Fruit fly (Drosophila melanogaster) whole organism, prepupa: Measurements from ENCODE around the gene ouib.

Experiments
- CG10631 ChIP-seq: fragments of 200-800 bp; sonication (Bioruptor generic); optimal IDR thresholded peaks from 2 replicates; lab custom pipeline; 2016; ENCODE audit warnings: missing biosample characterization, missing genetic modification characterization
- CG10669 ChIP-seq: fragments of 200-800 bp; sonication (Bioruptor generic); optimal IDR thresholded peaks from 3 replicates; lab custom pipeline; 2018; ENCODE audit warnings: missing biosample characterization, mild to moderate bottlenecking, missing genetic modification characterization, moderate library complexity
- CG11294 ChIP-seq: fragments of 200-800 bp; sonication (Bioruptor generic); IDR thresholded peaks from 2 replicates; pipeline ENCODE4 v1.3.6; 2022; ENCODE audit warnings: missing biosample characterization, missing genetic modification characterization
- CG11762 ChIP-seq: fragments of 200-800 bp; sonication (Bioruptor generic); optimal IDR thresholded peaks from 3 replicates; lab custom pipeline; 2016; ENCODE audit warnings: missing biosample characterization, missing genetic modification characterization; ENCODE audit not compliant: insufficient read depth
- CG11902 ChIP-seq: fragments of 200-800 bp; sonication (Bioruptor generic); optimal IDR thresholded peaks from 3 replicates; lab custom pipeline; 2016; ENCODE audit warnings: missing biosample characterization, missing genetic modification characterization
- CG15336 ChIP-seq: fragments of 200-800 bp; sonication (Bioruptor generic); IDR thresholded peaks from 2 replicates; pipeline ENCODE4 v1.3.6; 2022; ENCODE audit warnings: missing biosample characterization, missing genetic modification characterization
- CG1621 ChIP-seq: fragments of 200-800 bp; sonication (Bioruptor generic); optimal IDR thresholded peaks from 3 replicates; lab custom pipeline; 2018; ENCODE audit warnings: missing biosample characterization, mild to moderate bottlenecking, missing genetic modification characterization
- CG3032 ChIP-seq: fragments of 200-800 bp; optimal IDR thresholded peaks from 2 replicates; lab custom pipeline; 2019; ENCODE audit warnings: missing biosample characterization, mild to moderate bottlenecking, missing genetic modification characterization, moderate library complexity
- CG32006 ChIP-seq: fragments of 200-800 bp; sonication (Bioruptor generic); optimal IDR thresholded peaks from 3 replicates; lab custom pipeline; 2017; ENCODE audit warnings: missing biosample characterization, mild to moderate bottlenecking, missing genetic modification characterization
- CG3919 ChIP-seq: fragments of 200-800 bp; sonication (Bioruptor generic); optimal IDR thresholded peaks from 3 replicates; lab custom pipeline; 2016; ENCODE audit warnings: missing biosample characterization, missing genetic modification characterization
- CG4318 ChIP-seq: fragments of 200-800 bp; sonication (Bioruptor generic); optimal IDR thresholded peaks from 3 replicates; lab custom pipeline; 2017; ENCODE audit warnings: missing biosample characterization, mild to moderate bottlenecking, missing genetic modification characterization
- CG6163 ChIP-seq: fragments of 200-800 bp; sonication (Bioruptor generic); IDR thresholded peaks from 3 replicates; pipeline ENCODE4 v1.3.6; 2022; ENCODE audit warnings: missing biosample characterization, missing genetic modification characterization
- CG6792 ChIP-seq: fragments of 200-800 bp; sonication (Bioruptor generic); optimal IDR thresholded peaks from 3 replicates; lab custom pipeline; 2016; ENCODE audit warnings: missing biosample characterization, missing genetic modification characterization
- CG6808 ChIP-seq: fragments of 200-800 bp; sonication (Bioruptor generic); optimal IDR thresholded peaks from 3 replicates; lab custom pipeline; 2017; ENCODE audit warnings: missing biosample characterization, missing genetic modification characterization, mild to moderate bottlenecking, moderate library complexity, missing genetic modification reagents
- CG6854 ChIP-seq: fragments of 200-800 bp; sonication (Bioruptor generic); optimal IDR thresholded peaks from 2 replicates; lab custom pipeline; 2017; ENCODE audit warnings: missing biosample characterization, mild to moderate bottlenecking, missing genetic modification characterization
- CG7368 ChIP-seq: fragments of 200-800 bp; sonication (Bioruptor generic); optimal IDR thresholded peaks from 3 replicates; lab custom pipeline; 2016; ENCODE audit warnings: missing biosample characterization, missing genetic modification characterization
- CG8119 ChIP-seq: fragments of 200-800 bp; sonication (Bioruptor generic); IDR thresholded peaks from 3 replicates; pipeline ENCODE4 v1.3.6; 2022; ENCODE audit warnings: missing biosample characterization, missing genetic modification characterization
- CG8319 ChIP-seq: fragments of 200-800 bp; sonication (Bioruptor generic); optimal IDR thresholded peaks from 3 replicates; lab custom pipeline; 2016; ENCODE audit warnings: missing biosample characterization, missing genetic modification characterization
- CG8632 ChIP-seq: fragments of 200-800 bp; sonication (Bioruptor generic); optimal IDR thresholded peaks from 3 replicates; lab custom pipeline; 2016; ENCODE audit warnings: missing biosample characterization, missing genetic modification characterization
- CG9139 ChIP-seq: fragments of 200-800 bp; sonication (Bioruptor generic); optimal IDR thresholded peaks from 3 replicates; lab custom pipeline; 2017; ENCODE audit warnings: missing biosample characterization, mild to moderate bottlenecking, missing genetic modification characterization
- Eip78C ChIP-seq: fragments of 200-800 bp; sonication (Bioruptor generic); peaks from one replicate; lab custom pipeline; 2016; ENCODE audit warnings: missing biosample characterization, missing genetic modification characterization
- Ets21C ChIP-seq: fragments of 200-800 bp; sonication (Bioruptor generic); optimal IDR thresholded peaks from 3 replicates; lab custom pipeline; 2016; ENCODE audit warnings: missing biosample characterization, missing genetic modification characterization
- Ets96B ChIP-seq: fragments of 200-800 bp; optimal IDR thresholded peaks from 2 replicates; lab custom pipeline; 2019; ENCODE audit warnings: missing biosample characterization, mild to moderate bottlenecking, missing genetic modification characterization, moderate library complexity
- Hr38 ChIP-seq: sonication (Bioruptor generic); optimal IDR thresholded peaks from 2 replicates; lab custom pipeline; 2016; ENCODE audit warnings: missing biosample characterization, missing genetic modification characterization
- Hr39 ChIP-seq: fragments of 200-800 bp; sonication (Bioruptor generic); optimal IDR thresholded peaks from 2 replicates; lab custom pipeline; 2016; ENCODE audit warnings: missing biosample characterization, missing genetic modification characterization
- Hr4 ChIP-seq: fragments of 200-800 bp; sonication (Bioruptor generic); optimal IDR thresholded peaks from 3 replicates; lab custom pipeline; 2016; ENCODE audit warnings: missing biosample characterization, missing genetic modification characterization
- Met ChIP-seq: fragments of 200-800 bp; sonication (Bioruptor generic); optimal IDR thresholded peaks from 3 replicates; lab custom pipeline; 2016; ENCODE audit warnings: missing biosample characterization, missing genetic modification characterization
- OdsH ChIP-seq: fragments of 200-800 bp; sonication (Bioruptor generic); optimal IDR thresholded peaks from 3 replicates; lab custom pipeline; 2016; ENCODE audit warnings: missing biosample characterization, missing genetic modification characterization
- Smox ChIP-seq: fragments of 200-800 bp; sonication (Bioruptor generic); optimal IDR thresholded peaks from 3 replicates; lab custom pipeline; 2016; ENCODE audit warnings: missing biosample characterization, missing genetic modification characterization
- Sox14 ChIP-seq: fragments of 200-800 bp; sonication (Bioruptor generic); optimal IDR thresholded peaks from 3 replicates; lab custom pipeline; 2016; ENCODE audit warnings: missing biosample characterization, missing genetic modification characterization
- Sox15 ChIP-seq: fragments of 200-800 bp; sonication (Bioruptor generic); optimal IDR thresholded peaks from 3 replicates; lab custom pipeline; 2016; ENCODE audit warnings: missing biosample characterization, missing genetic modification characterization
- achi ChIP-seq: fragments of 200-800 bp; sonication (Bioruptor generic); optimal IDR thresholded peaks from 3 replicates; lab custom pipeline; 2016; ENCODE audit warnings: missing biosample characterization, missing genetic modification characterization
- acj6 ChIP-seq: fragments of 200-800 bp; sonication (Bioruptor generic); optimal IDR thresholded peaks from 3 replicates; lab custom pipeline; 2016; ENCODE audit warnings: missing biosample characterization, missing genetic modification characterization
- cyc ChIP-seq: fragments of 200-800 bp; sonication (Bioruptor generic); optimal IDR thresholded peaks from 3 replicates; lab custom pipeline; 2016; ENCODE audit warnings: missing biosample characterization, missing genetic modification characterization
- dac ChIP-seq: fragments of 200-800 bp; sonication (Bioruptor generic); optimal IDR thresholded peaks from 2 replicates; lab custom pipeline; 2017; ENCODE audit warnings: missing biosample characterization, mild to moderate bottlenecking, missing genetic modification characterization
- dsx ChIP-seq: fragments of 200-800 bp; optimal IDR thresholded peaks from 3 replicates; lab custom pipeline; 2019; ENCODE audit warnings: missing biosample characterization, mild to moderate bottlenecking, missing genetic modification characterization, moderate library complexity; ENCODE audit not compliant: poor library complexity, severe bottlenecking
- eg ChIP-seq: fragments of 200-800 bp; sonication (Bioruptor generic); IDR thresholded peaks from 3 replicates; pipeline ENCODE4 v1.3.6; 2022; ENCODE audit warnings: missing biosample characterization, missing genetic modification characterization
- esn ChIP-seq: fragments of 200-800 bp; sonication (Bioruptor generic); optimal IDR thresholded peaks from 2 replicates; lab custom pipeline; 2016; ENCODE audit warnings: missing biosample characterization, mild to moderate bottlenecking, missing genetic modification characterization, moderate library complexity
- fd59A ChIP-seq: fragments of 200-800 bp; sonication (Bioruptor generic); optimal IDR thresholded peaks from 2 replicates; lab custom pipeline; 2017; ENCODE audit warnings: missing biosample characterization, mild to moderate bottlenecking, missing genetic modification characterization, missing genetic modification reagents
- fd85E ChIP-seq: fragments of 200-800 bp; sonication (Bioruptor generic); optimal IDR thresholded peaks from 3 replicates; lab custom pipeline; 2016; ENCODE audit warnings: missing biosample characterization, missing genetic modification characterization
- net ChIP-seq: fragments of 200-800 bp; sonication (Bioruptor generic); optimal IDR thresholded peaks from 3 replicates; lab custom pipeline; 2016; ENCODE audit warnings: missing biosample characterization, missing genetic modification characterization
- pdm3 ChIP-seq: fragments of 200-800 bp; sonication (Bioruptor generic); optimal IDR thresholded peaks from 3 replicates; lab custom pipeline; 2016; ENCODE audit warnings: missing biosample characterization, missing genetic modification characterization
- salr ChIP-seq, 2 experiments: fragments of 200-800 bp; sonication (Bioruptor generic); optimal IDR thresholded peaks; 3 replicates each; lab custom pipeline; 2016 to 2018; ENCODE audit warnings: missing biosample characterization in 2 of 2, missing genetic modification characterization in 2 of 2, mild to moderate bottlenecking in 1 of 2
- spab ChIP-seq: fragments of 200-800 bp; sonication (Bioruptor generic); optimal IDR thresholded peaks from 2 replicates; lab custom pipeline; 2017; ENCODE audit warnings: missing biosample characterization, mild to moderate bottlenecking, missing genetic modification characterization, missing genetic modification reagents
- ss ChIP-seq, 2 experiments: fragments of 200-800 bp; sonication (Bioruptor generic); optimal IDR thresholded peaks; 2 replicates in 1 of 2; 3 replicates in 1 of 2; lab custom pipeline; 2017 to 2018; ENCODE audit warnings: mild to moderate bottlenecking in 2 of 2, missing biosample characterization in 2 of 2, missing genetic modification characterization in 2 of 2, moderate library complexity in 1 of 2
- svp ChIP-seq: fragments of 200-800 bp; sonication (Bioruptor generic); peaks from one replicate; lab custom pipeline; 2016; ENCODE audit warnings: missing biosample characterization, missing genetic modification characterization
- topi ChIP-seq: fragments of 200-800 bp; sonication (Bioruptor generic); optimal IDR thresholded peaks from 3 replicates; lab custom pipeline; 2016; ENCODE audit warnings: missing biosample characterization, missing genetic modification characterization
- vri ChIP-seq: fragments of 200-800 bp; sonication (Bioruptor generic); optimal IDR thresholded peaks from 3 replicates; lab custom pipeline; 2016; ENCODE audit warnings: missing biosample characterization, mild to moderate bottlenecking, missing genetic modification characterization

Gene ouib

dm6 chr3R:8686446-8686845 lies 38.8 kb upstream of the ouib start:
- TF ChIP-seq Ets96B (tag; lab: Kevin White, UChicago) (no peak), CG11902 (GFP tag; lab: Kevin White, UChicago) (no peak), CG10631 (GFP tag; lab: Kevin White, UChicago) (no peak), CG7368 (GFP tag; lab: Kevin White, UChicago) (no peak), Smox (GFP tag; lab: Kevin White, UChicago) (no peak), fd59A (no peak), CG15336 (no peak)

dm6 chr3R:8694110-8694826 lies 31.0 kb upstream of the ouib start:
- peak; percentile 37 for TF ChIP-seq svp (GFP tag; lab: Kevin White, UChicago)
- TF ChIP-seq vri, result peak; percentile 56
- TF ChIP-seq CG8632 (GFP tag; lab: Kevin White, UChicago), result peak; percentile 73
- peak; percentile 9 for TF ChIP-seq Sox14 (GFP tag; lab: Kevin White, UChicago)
- TF ChIP-seq topi, result peak; percentile 32
- TF ChIP-seq CG6854 (GFP tag; lab: Kevin White, UChicago), result no peak
- peak; percentile 99 for TF ChIP-seq eg (GFP tag; lab: Robert Waterston, UW)
- peak; percentile 52 for TF ChIP-seq Met (GFP tag; lab: Kevin White, UChicago)
- peak; percentile 86 for TF ChIP-seq CG6808 (GFP tag; lab: Kevin White, UChicago)
- TF ChIP-seq achi (GFP tag; lab: Kevin White, UChicago), result peak; percentile 79
- TF ChIP-seq CG3032 (tag; lab: Kevin White, UChicago), result peak; percentile 75
- no peak for TF ChIP-seq esn
- peak; percentile 21 for TF ChIP-seq fd85E (GFP tag; lab: Kevin White, UChicago)
- peak; percentile 72 for TF ChIP-seq CG11762
- peak; percentile 91 to 94 for TF ChIP-seq ss (GFP tag; optimal IDR thresholded peaks at IDR 0.05; lab: Kevin White, UChicago)
- TF ChIP-seq fd59A, result peak; percentile 42
- TF ChIP-seq CG7368 (GFP tag; lab: Kevin White, UChicago), result peak; percentile 84
- TF ChIP-seq CG11902 (GFP tag; lab: Kevin White, UChicago), result no peak
- TF ChIP-seq dac (GFP tag; lab: Kevin White, UChicago), result peak; percentile 62
- no peak for TF ChIP-seq Sox15 (GFP tag; lab: Kevin White, UChicago)
- TF ChIP-seq CG32006 (GFP tag; lab: Kevin White, UChicago), result peak; percentile 69
- peak; percentile 77 for TF ChIP-seq pdm3
- TF ChIP-seq CG9139 (GFP tag; lab: Kevin White, UChicago), result peak; percentile 95
- no peak for TF ChIP-seq Hr39 (GFP tag; lab: Kevin White, UChicago)
- no peak for TF ChIP-seq CG1621 (tag; lab: Kevin White, UChicago)
- TF ChIP-seq CG10669, result peak; percentile 81
- no peak for TF ChIP-seq Smox (GFP tag; lab: Kevin White, UChicago)
- TF ChIP-seq OdsH, result peak; percentile 64
- peak; percentile 64 to 77 for TF ChIP-seq salr (GFP tag; optimal IDR thresholded peaks at IDR 0.05; lab: Kevin White, UChicago)
- peak; percentile 68; the same call in 1 of the 2 replicates for TF ChIP-seq CG11294
- peak; percentile 65 for TF ChIP-seq Hr4
- peak; percentile 16 for TF ChIP-seq CG6792
- TF ChIP-seq Ets21C (GFP tag; lab: Kevin White, UChicago), result no peak
- TF ChIP-seq acj6 (GFP tag; lab: Kevin White, UChicago), result peak; percentile 21
- peak; percentile 98 for TF ChIP-seq CG6163 (GFP tag; lab: Robert Waterston, UW)
- peak; percentile 35 for TF ChIP-seq CG8319 (GFP tag; lab: Kevin White, UChicago)
- no peak for TF ChIP-seq Hr38 (GFP tag; lab: Kevin White, UChicago)
- peak; percentile 88 for TF ChIP-seq spab
- peak; percentile 47 for TF ChIP-seq CG10631 (GFP tag; lab: Kevin White, UChicago)
- no peak for TF ChIP-seq dsx (GFP tag; lab: Kevin White, UChicago)
- TF ChIP-seq CG8119 (GFP tag; lab: Robert Waterston, UW), result peak; percentile 94
- no peak for TF ChIP-seq Eip78C (GFP tag; lab: Kevin White, UChicago)
- peak; percentile 19 for TF ChIP-seq CG4318 (GFP tag; lab: Kevin White, UChicago)
- TF ChIP-seq CG3919 (GFP tag; lab: Kevin White, UChicago), result peak; percentile 80
- TF ChIP-seq net (GFP tag; lab: Kevin White, UChicago), result peak; percentile 91
- no peak for TF ChIP-seq cyc (GFP tag; lab: Kevin White, UChicago)
